Fruit fly (Drosophila melanogaster) whole organism, embryonic: ENCODE data around the gene Syx18.

Source experiments
- Aef1 ChIP-seq: fragments of 200-800 bp; sonication (Bioruptor generic); IDR thresholded peaks from 3 replicates; pipeline ENCODE4 v1.3.6; 2022; ENCODE audit warnings: missing biosample characterization, missing genetic modification characterization
- BEAF-32 ChIP-seq: fragments of 200-800 bp; sonication (Bioruptor generic); optimal IDR thresholded peaks from 3 replicates; lab custom pipeline; 2017; ENCODE audit warnings: missing biosample characterization, missing genetic modification characterization, mild to moderate bottlenecking, moderate library complexity, missing genetic modification reagents
- Bteb2 ChIP-seq: fragments of 200-800 bp; sonication (Bioruptor generic); optimal IDR thresholded peaks from 2 replicates; lab custom pipeline; 2016; ENCODE audit warnings: missing biosample characterization, missing genetic modification characterization
- CG10209 ChIP-seq: fragments of 200-800 bp; sonication (Bioruptor generic); optimal IDR thresholded peaks from 3 replicates; lab custom pipeline; 2017; ENCODE audit warnings: missing biosample characterization, mild to moderate bottlenecking, missing genetic modification characterization, missing genetic modification reagents
- CG10565 ChIP-seq: fragments of 200-800 bp; sonication (Bioruptor generic); optimal IDR thresholded peaks from 3 replicates; lab custom pipeline; 2016; ENCODE audit warnings: missing biosample characterization, mild to moderate bottlenecking, missing genetic modification characterization
- CG12219 ChIP-seq: fragments of 200-800 bp; sonication (Bioruptor generic); optimal IDR thresholded peaks from 3 replicates; lab custom pipeline; 2018; ENCODE audit warnings: missing biosample characterization, mild to moderate bottlenecking, missing genetic modification characterization
- CG14667 ChIP-seq: fragments of 200-800 bp; sonication (Bioruptor generic); IDR thresholded peaks from 2 replicates; pipeline ENCODE4 v1.3.6; 2022; ENCODE audit warnings: missing biosample characterization, missing genetic modification characterization
- CG15269 ChIP-seq: fragments of 200-800 bp; sonication (Bioruptor generic); optimal IDR thresholded peaks from 2 replicates; lab custom pipeline; 2018; ENCODE audit warnings: missing biosample characterization, mild to moderate bottlenecking, missing genetic modification characterization, moderate library complexity
- CG18619 ChIP-seq: fragments of 200-800 bp; sonication (Bioruptor generic); optimal IDR thresholded peaks from 3 replicates; lab custom pipeline; 2017; ENCODE audit warnings: missing biosample characterization, mild to moderate bottlenecking, missing genetic modification characterization
- CG2875 ChIP-seq: fragments of 200-800 bp; sonication (Bioruptor generic); optimal IDR thresholded peaks from 2 replicates; lab custom pipeline; 2017; ENCODE audit warnings: missing biosample characterization, mild to moderate bottlenecking, missing genetic modification characterization, missing genetic modification reagents
- CG32532 ChIP-seq: fragments of 200-800 bp; sonication (Bioruptor generic); IDR thresholded peaks from 2 replicates; pipeline ENCODE4 v1.3.6; 2022; ENCODE audit warnings: missing biosample characterization, missing genetic modification characterization
- CG4707 ChIP-seq: fragments of 200-800 bp; sonication (Bioruptor generic); optimal IDR thresholded peaks from 2 replicates; lab custom pipeline; 2018; ENCODE audit warnings: missing biosample characterization, mild to moderate bottlenecking, missing genetic modification characterization, moderate library complexity
- CG6272 ChIP-seq: fragments of 200-800 bp; sonication (Bioruptor generic); IDR thresholded peaks from 2 replicates; pipeline ENCODE4 v1.3.6; 2022; ENCODE audit warnings: missing biosample characterization, missing genetic modification characterization
- CG7987 ChIP-seq: fragments of 200-800 bp; sonication (Bioruptor generic); optimal IDR thresholded peaks from 2 replicates; lab custom pipeline; 2018; ENCODE audit warnings: missing biosample characterization, mild to moderate bottlenecking, missing genetic modification characterization, moderate library complexity
- CG8924 ChIP-seq: fragments of 200-800 bp; optimal IDR thresholded peaks from 3 replicates; lab custom pipeline; 2019; ENCODE audit warnings: missing biosample characterization, mild to moderate bottlenecking, missing genetic modification characterization, moderate library complexity
- Camta ChIP-seq: fragments of 200-800 bp; sonication (Bioruptor generic); optimal IDR thresholded peaks from 2 replicates; lab custom pipeline; 2016; ENCODE audit warnings: missing biosample characterization, missing genetic modification characterization
- CoRest ChIP-seq: fragments of 200-800 bp; sonication (Bioruptor generic); optimal IDR thresholded peaks from 3 replicates; lab custom pipeline; 2018; ENCODE audit warnings: missing biosample characterization, mild to moderate bottlenecking, missing genetic modification characterization, moderate library complexity
- D ChIP-seq, 2 experiments: fragments of 200-800 bp in 1 of 2; fragments of >200 bp in 1 of 2; sonication (Bioruptor generic) in 1 of 2; optimal IDR thresholded peaks; 2 replicates in 1 of 2; 3 replicates in 1 of 2; lab custom pipeline; 2017; ENCODE audit warnings: mild to moderate bottlenecking in 1 of 2, missing biosample characterization in 1 of 2, missing genetic modification characterization in 1 of 2, missing genetic modification reagents in 1 of 2
- Dbx ChIP-seq: fragments of 200-800 bp; sonication (Bioruptor generic); IDR thresholded peaks from 3 replicates; pipeline ENCODE4 v1.3.6; 2022; ENCODE audit warnings: missing biosample characterization, missing genetic modification characterization
- Dfd ChIP-seq, 2 experiments: fragments of >200 bp; optimal IDR thresholded peaks; 2 replicates each; lab custom pipeline; 2017; ENCODE audit warnings: missing biosample characterization in 2 of 2, missing genetic modification characterization in 2 of 2
- Dp ChIP-seq: fragments of 200-800 bp; sonication (Bioruptor generic); optimal IDR thresholded peaks from 2 replicates; lab custom pipeline; 2018; ENCODE audit warnings: missing biosample characterization, mild to moderate bottlenecking, missing genetic modification characterization, moderate library complexity
- Ets65A ChIP-seq: fragments of 200-800 bp; sonication (Bioruptor generic); peaks from one replicate; lab custom pipeline; 2016; ENCODE audit warnings: missing biosample characterization, missing genetic modification characterization
- Fer3 ChIP-seq: fragments of 200-800 bp; sonication (Bioruptor generic); optimal IDR thresholded peaks from 2 replicates; lab custom pipeline; 2018; ENCODE audit warnings: missing biosample characterization, mild to moderate bottlenecking, missing genetic modification characterization, moderate library complexity
- Hand ChIP-seq: fragments of 200-800 bp; sonication (Bioruptor generic); optimal IDR thresholded peaks from 2 replicates; lab custom pipeline; 2017; ENCODE audit warnings: mild to moderate bottlenecking, missing biosample characterization, missing genetic modification reagents, missing genetic modification characterization
- Hr51 ChIP-seq, 2 experiments: fragments of 200-800 bp; sonication (Bioruptor generic); optimal IDR thresholded peaks; 2 replicates in 1 of 2; 3 replicates in 1 of 2; lab custom pipeline; 2016 to 2018; ENCODE audit warnings: missing biosample characterization in 2 of 2, missing genetic modification characterization in 2 of 2, mild to moderate bottlenecking in 1 of 2, moderate library complexity in 1 of 2
- Lim3 ChIP-seq: fragments of 200-800 bp; sonication (Bioruptor generic); IDR thresholded peaks from 2 replicates; pipeline ENCODE4 v1.3.6; 2022; ENCODE audit warnings: missing biosample characterization, missing genetic modification characterization
- MBD-R2 ChIP-seq: fragments of 200-800 bp; sonication (Bioruptor generic); IDR thresholded peaks from 2 replicates; pipeline ENCODE4 v1.3.6; 2022; ENCODE audit warnings: missing biosample characterization, missing genetic modification characterization
- Xbp1 ChIP-seq: fragments of 200-800 bp; sonication (Bioruptor generic); optimal IDR thresholded peaks from 3 replicates; lab custom pipeline; 2016; ENCODE audit warnings: missing biosample characterization, mild to moderate bottlenecking, missing genetic modification characterization
- YL-1 ChIP-seq: fragments of 200-800 bp; sonication (Bioruptor generic); optimal IDR thresholded peaks from 3 replicates; lab custom pipeline; 2017; ENCODE audit warnings: missing biosample characterization, mild to moderate bottlenecking, missing genetic modification characterization
- abd-A ChIP-seq: fragments of 200-800 bp; sonication (Bioruptor generic); optimal IDR thresholded peaks from 3 replicates; lab custom pipeline; 2019; ENCODE audit warnings: missing biosample characterization, mild to moderate bottlenecking, missing genetic modification characterization, moderate library complexity
- bcd ChIP-seq: fragments of 200-800 bp; sonication (Bioruptor generic); optimal IDR thresholded peaks from 2 replicates; lab custom pipeline; 2017; ENCODE audit warnings: missing biosample characterization, mild to moderate bottlenecking, missing genetic modification characterization
- bowl ChIP-seq: fragments of 200-800 bp; sonication (Bioruptor generic); IDR thresholded peaks from 2 replicates; pipeline ENCODE4 v1.3.6; 2022; ENCODE audit warnings: missing biosample characterization, missing genetic modification characterization
- chinmo ChIP-seq: fragments of 200-800 bp; sonication (Bioruptor generic); IDR thresholded peaks from 4 replicates; pipeline ENCODE4 v1.3.6; 2022; ENCODE audit warnings: missing biosample characterization, missing genetic modification characterization; ENCODE audit not compliant: partially characterized antibody
- ci ChIP-seq: fragments of 200-800 bp; sonication (Bioruptor generic); IDR thresholded peaks from 3 replicates; pipeline ENCODE4 v1.3.6; 2022; ENCODE audit warnings: missing biosample characterization, missing genetic modification characterization
- dmrt11E ChIP-seq: fragments of 200-800 bp; sonication (Bioruptor generic); optimal IDR thresholded peaks from 3 replicates; lab custom pipeline; 2018; ENCODE audit warnings: missing biosample characterization, mild to moderate bottlenecking, missing genetic modification characterization, moderate library complexity
- eve ChIP-seq, 2 experiments: fragments of >200 bp; optimal IDR thresholded peaks; 2 replicates each; lab custom pipeline; 2017; ENCODE audit warnings: missing biosample characterization in 2 of 2, missing genetic modification characterization in 2 of 2
- lmd ChIP-seq: fragments of 200-800 bp; sonication (Bioruptor generic); IDR thresholded peaks from 2 replicates; pipeline ENCODE4 v1.3.6; 2022; ENCODE audit warnings: missing biosample characterization, missing genetic modification characterization
- mam ChIP-seq: fragments of 200-800 bp; sonication (Bioruptor generic); optimal IDR thresholded peaks from 3 replicates; lab custom pipeline; 2016; ENCODE audit warnings: missing biosample characterization, missing genetic modification characterization
- nmo ChIP-seq: fragments of 200-800 bp; sonication (Bioruptor generic); optimal IDR thresholded peaks from 2 replicates; lab custom pipeline; 2018; ENCODE audit warnings: missing biosample characterization, mild to moderate bottlenecking, missing genetic modification characterization, moderate library complexity
- onecut ChIP-seq: fragments of 200-800 bp; sonication (Bioruptor generic); IDR thresholded peaks from 2 replicates; pipeline ENCODE4 v1.3.6; 2022; ENCODE audit warnings: missing biosample characterization, missing genetic modification characterization
- pfk ChIP-seq: fragments of 200-800 bp; sonication (Bioruptor generic); optimal IDR thresholded peaks from 2 replicates; lab custom pipeline; 2018; ENCODE audit warnings: missing biosample characterization, mild to moderate bottlenecking, missing genetic modification characterization, moderate library complexity
- row ChIP-seq: fragments of 200-800 bp; sonication (Bioruptor generic); IDR thresholded peaks from 3 replicates; pipeline ENCODE4 v1.3.6; 2022; ENCODE audit warnings: missing biosample characterization, missing genetic modification characterization
- sima ChIP-seq: fragments of 200-800 bp; sonication (Bioruptor generic); optimal IDR thresholded peaks from 2 replicates; lab custom pipeline; 2016; ENCODE audit warnings: missing biosample characterization, missing genetic modification characterization
- slbo ChIP-seq: fragments of 200-800 bp; sonication (Bioruptor generic); IDR thresholded peaks from 2 replicates; pipeline ENCODE4 v1.3.6; 2022; ENCODE audit warnings: missing biosample characterization, missing genetic modification characterization
- toy ChIP-seq: fragments of 200-800 bp; sonication (Bioruptor generic); IDR thresholded peaks from 2 replicates; pipeline ENCODE4 v1.3.6; 2022; ENCODE audit warnings: missing biosample characterization, missing genetic modification characterization
- vvl ChIP-seq: fragments of 200-800 bp; sonication (Bioruptor generic); IDR thresholded peaks from 2 replicates; pipeline ENCODE4 v1.3.6; 2022; ENCODE audit warnings: missing biosample characterization, missing genetic modification characterization

Gene Syx18

DNA sequence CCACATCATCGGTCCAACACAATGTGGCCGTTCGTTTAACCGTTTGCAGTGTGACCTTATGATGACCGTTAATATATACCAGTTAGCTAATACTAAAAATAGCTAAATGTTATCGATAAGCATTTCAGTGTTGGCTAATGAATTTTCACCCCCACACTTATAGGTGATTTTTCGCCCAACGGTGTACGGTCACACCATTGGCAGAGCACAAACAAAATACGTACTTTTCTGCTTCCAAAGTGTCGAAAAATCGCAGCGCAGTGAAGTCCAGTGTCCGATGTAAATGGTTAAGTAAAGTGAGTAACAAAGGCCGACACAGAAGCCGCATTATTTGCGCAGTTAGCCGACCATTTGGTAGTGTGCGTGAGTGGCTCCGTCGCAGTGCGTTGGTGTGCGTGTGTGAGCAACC, at the start of gene Syx18, which contains the start of gene atl (continued):
- TF ChIP-seq BEAF-32 (GFP tag; lab: Kevin White, UChicago), result peak; percentile 59
- peak; percentile 71 for TF ChIP-seq Xbp1 (GFP tag; lab: Kevin White, UChicago)
- TF ChIP-seq row (GFP tag; lab: Robert Waterston, UW), result 0 out of 3 replicates have a peak, but pooled peaks have one; percentile 9
- no peak for TF ChIP-seq Lim3
- TF ChIP-seq pfk (GFP tag; lab: Kevin White, UChicago), result no peak
- no peak for TF ChIP-seq Bteb2 (GFP tag; lab: Kevin White, UChicago)
- peak; percentile 90 for TF ChIP-seq Ets65A (GFP tag; lab: Kevin White, UChicago)
- TF ChIP-seq MBD-R2, result peak; percentile 92; the same call in 1 of the 2 replicates
- peak; percentile 21 for TF ChIP-seq Camta (GFP tag; lab: Kevin White, UChicago)
- TF ChIP-seq CG2875 (GFP tag; lab: Kevin White, UChicago), result peak; percentile 23
- TF ChIP-seq lmd (GFP tag; lab: Robert Waterston, UW), result no peak
- peak; percentile 71 for TF ChIP-seq Dp (GFP tag; lab: Kevin White, UChicago)
- TF ChIP-seq ci (GFP tag; lab: Robert Waterston, UW), result peak; percentile 36; the same call in 2 of the 3 replicates
- TF ChIP-seq CG8924 (tag; lab: Kevin White, UChicago), result peak; percentile 69

DNA sequence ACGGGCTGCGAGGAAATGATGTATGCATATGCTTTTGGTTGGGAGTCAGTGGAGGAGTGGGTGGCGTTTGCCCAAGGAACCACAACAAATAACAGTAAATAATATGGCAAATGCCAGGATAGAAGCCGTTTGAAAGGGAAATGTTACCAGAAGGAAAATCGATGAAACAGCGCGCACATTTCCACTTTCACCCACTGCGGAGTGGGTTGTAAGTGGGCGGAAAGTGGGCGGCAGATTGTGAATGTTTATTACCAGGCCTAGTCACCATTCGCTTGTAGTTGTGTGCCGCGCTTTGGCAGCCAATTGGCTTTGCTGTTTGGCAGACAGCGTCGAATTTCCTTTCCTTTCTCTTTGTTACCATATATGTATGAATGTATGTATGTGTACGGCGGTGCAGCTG, 46.3 kb upstream of the Syx18 start:
- no peak for TF ChIP-seq YL-1 (GFP tag; lab: Kevin White, UChicago)
- no peak for TF ChIP-seq dmrt11E (tag; lab: Kevin White, UChicago)
- TF ChIP-seq CG10565 (GFP tag; lab: Kevin White, UChicago), result no peak
- 0 out of 4 replicates have a peak, but pooled peaks have one; percentile 6 for TF ChIP-seq chinmo (GFP tag; lab: Robert Waterston, UW)
- TF ChIP-seq abd-A (tag; lab: Kevin White, UChicago), result peak; percentile 50
- no peak for TF ChIP-seq CG10209 (GFP tag; lab: Kevin White, UChicago)
- no peak for TF ChIP-seq slbo
- peak; percentile 84 for TF ChIP-seq onecut (GFP tag; lab: Robert Waterston, UW)

DNA sequence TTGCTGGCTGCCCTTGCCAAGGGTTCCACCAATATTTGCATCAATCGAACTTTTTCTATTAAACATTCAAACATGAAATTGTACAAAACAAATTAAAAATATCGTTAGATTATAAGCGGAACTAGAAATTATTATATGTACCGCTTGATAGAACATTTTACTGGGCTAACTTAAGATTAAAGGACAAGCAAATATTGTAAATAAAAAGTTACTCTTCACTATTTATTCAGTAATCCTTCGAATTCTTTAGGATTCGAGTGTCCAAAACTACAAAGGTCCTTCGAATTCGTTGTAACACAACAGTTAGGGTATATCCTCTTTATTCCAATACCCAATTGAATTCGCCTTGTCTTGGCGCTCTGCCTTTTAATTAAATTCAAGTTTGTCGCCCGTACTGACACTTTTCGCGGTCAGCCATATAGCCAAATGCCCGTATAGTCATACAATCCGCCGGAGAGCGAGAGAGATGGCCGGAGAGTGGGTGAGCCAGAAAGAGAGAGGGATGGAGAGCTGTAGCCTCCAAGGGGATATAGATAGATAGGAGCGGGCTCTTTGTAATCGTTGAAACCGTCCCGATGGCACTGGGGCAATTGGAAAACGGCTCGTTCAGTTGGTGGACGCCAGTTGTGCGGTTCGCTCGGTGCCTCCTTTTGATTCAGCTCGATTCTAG, 42.3 kb upstream of the Syx18 start:
- no peak for TF ChIP-seq Fer3
- peak; percentile 12 for TF ChIP-seq CG15269
- TF ChIP-seq CG7987, result no peak
- no peak for TF ChIP-seq mam (GFP tag; lab: Kevin White, UChicago)
- TF ChIP-seq bowl, result no peak
- TF ChIP-seq CG12219 (GFP tag; lab: Kevin White, UChicago), result no peak
- no peak for TF ChIP-seq Dbx (GFP tag; lab: Robert Waterston, UW)
- peak; percentile 32; the same call in 1 of the 2 replicates for TF ChIP-seq CG32532 (GFP tag; lab: Robert Waterston, UW)
- peak; percentile 24 for TF ChIP-seq CoRest
- TF ChIP-seq bcd, result no peak
- no peak for TF ChIP-seq CG14667 (GFP tag; lab: Robert Waterston, UW)
- no peak for TF ChIP-seq CG6272
- TF ChIP-seq YL-1 (GFP tag; lab: Kevin White, UChicago), result no peak
- peak; percentile 24 for TF ChIP-seq nmo (GFP tag; lab: Kevin White, UChicago)
- no peak for TF ChIP-seq D (optimal IDR thresholded peaks at IDR 0.05; lab: Kevin White, UChicago)
- TF ChIP-seq D (GFP tag; optimal IDR thresholded peaks at IDR 0.05; lab: Kevin White, UChicago), result no peak
- TF ChIP-seq CG18619, result no peak
- no peak for TF ChIP-seq sima (GFP tag; lab: Kevin White, UChicago)
- TF ChIP-seq Aef1 (GFP tag; lab: Robert Waterston, UW), result no peak
- no peak for TF ChIP-seq Hand (GFP tag; lab: Kevin White, UChicago)
- TF ChIP-seq eve (GFP tag; optimal IDR thresholded peaks at IDR 0.05; lab: Kevin White, UChicago), result no peak
- no peak for TF ChIP-seq Dfd (GFP tag; optimal IDR thresholded peaks at IDR 0.05; lab: Kevin White, UChicago)
- no peak for TF ChIP-seq toy (GFP tag; lab: Robert Waterston, UW)
- no peak for TF ChIP-seq vvl (GFP tag; lab: Robert Waterston, UW)
- TF ChIP-seq CG4707 (GFP tag; lab: Kevin White, UChicago), result no peak
- peak in 1 of 2 experiments; percentile 29 for TF ChIP-seq Hr51 (GFP tag; optimal IDR thresholded peaks at IDR 0.05; lab: Kevin White, UChicago)
- 0 out of 4 replicates have a peak, but pooled peaks have one; percentile 29 for TF ChIP-seq chinmo (GFP tag; lab: Robert Waterston, UW)
